Worm (Caenorhabditis elegans): Measurements from ENCODE around the gene Y54F10AR.2.

The Y54F10AR.2 gene

DNA sequence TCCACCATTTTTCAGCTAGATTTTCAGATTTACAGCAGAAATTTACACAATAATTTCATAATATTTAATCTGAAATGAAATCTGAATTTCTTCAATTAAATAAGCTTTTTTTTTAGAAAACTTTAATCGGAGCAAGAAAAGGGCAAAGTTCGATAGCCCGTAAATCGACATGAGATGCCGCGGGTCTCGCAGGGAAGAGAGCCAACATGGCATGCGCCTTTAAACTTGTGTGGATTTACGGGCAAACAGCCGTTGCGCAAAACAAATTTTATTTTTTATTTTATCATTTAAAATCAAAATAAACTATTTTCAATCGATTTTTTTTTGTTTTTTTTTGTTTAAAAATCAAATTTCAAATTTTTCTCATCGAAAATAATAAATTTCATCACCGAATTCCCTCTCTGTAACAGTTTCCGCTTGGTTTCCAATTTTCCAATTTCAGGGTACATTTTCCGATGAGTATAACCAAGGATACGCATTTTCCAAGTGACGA, 42.7 kb downstream of the Y54F10AR.2 start, which contains the start of the genes Y54F10AM.15, rbc-2 and ndua-8 (continued):
- TF ChIP-seq cebp-2 (GFP tag; IDR thresholded peaks at IDR 0.05): no peak
- peak; percentile 47 for TF ChIP-seq unc-130 (GFP tag; optimal IDR thresholded peaks at IDR 0.05)
- peak; percentile 4 for TF ChIP-seq snpc-4 (GFP tag; optimal IDR thresholded peaks at IDR 0.05)
- TF ChIP-seq snpc-4 (tag; optimal IDR thresholded peaks at IDR 0.05): peak in 3 of 4 experiments; percentile 52 to 70 (median 60)
- no peak; the same call in 1 of the 2 replicates for TF ChIP-seq ekl-4 (GFP tag; IDR thresholded peaks at IDR 0.05)
- TF ChIP-seq mcd-1 (GFP tag; IDR thresholded peaks at IDR 0.05): peak; percentile 86
- peak; percentile 88 for TF ChIP-seq madf-6 (GFP tag; IDR thresholded peaks at IDR 0.05)
- TF ChIP-seq zim-3 (tag; optimal IDR thresholded peaks at IDR 0.05): no peak
- TF ChIP-seq mel-28 (tag; optimal IDR thresholded peaks at IDR 0.05; ENCODE audit: borderline replicate concordance): no peak
- no peak; the same call in 1 of the 2 replicates for TF ChIP-seq zfh-2 (GFP tag; conservative IDR thresholded peaks at IDR 0.05)
- no peak for TF ChIP-seq nhr-120 (GFP tag; IDR thresholded peaks at IDR 0.05)
- no peak; the same call in 1 of the 2 replicates for TF ChIP-seq attf-3 (GFP tag; conservative IDR thresholded peaks at IDR 0.05)
- TF ChIP-seq F57C9.4 (tag; optimal IDR thresholded peaks at IDR 0.05): no peak
- no peak for TF ChIP-seq B0035.1 (tag; optimal IDR thresholded peaks at IDR 0.05)
- TF ChIP-seq F37B4.10 (GFP tag; IDR thresholded peaks at IDR 0.05): no peak
- peak; percentile 44; the same call in 1 of the 2 replicates for TF ChIP-seq Y67H2A.10 (GFP tag; conservative IDR thresholded peaks at IDR 0.05)
- TF ChIP-seq B0261.1 (tag; optimal IDR thresholded peaks at IDR 0.05): no peak
- no peak for TF ChIP-seq sdz-38 (tag; optimal IDR thresholded peaks at IDR 0.05)
- TF ChIP-seq nfyb-1 (GFP tag; IDR thresholded peaks at IDR 0.05): peak; percentile 82
- no peak for TF ChIP-seq Y56A3A.18 (GFP tag; IDR thresholded peaks at IDR 0.05)
- TF ChIP-seq bed-2 (GFP tag; IDR thresholded peaks at IDR 0.05): no peak
- TF ChIP-seq hlh-26 (GFP tag; conservative IDR thresholded peaks at IDR 0.05): no peak
- no peak for TF ChIP-seq aptf-3 (GFP tag; IDR thresholded peaks at IDR 0.05)
- no peak for TF ChIP-seq egrh-3 (GFP tag; IDR thresholded peaks at IDR 0.05)
- no peak for TF ChIP-seq F52B5.7 (tag; optimal IDR thresholded peaks at IDR 0.05)
- 0 out of 2 replicates have a peak, but pooled peaks have one; percentile 40 for TF ChIP-seq C17E4.6 (GFP tag; IDR thresholded peaks at IDR 0.05)
- TF ChIP-seq lir-1 (GFP tag; conservative IDR thresholded peaks at IDR 0.05): 0 out of 2 replicates have a peak, but pooled peaks have one; percentile 33
- TF ChIP-seq lin-26 (GFP tag; IDR thresholded peaks at IDR 0.05): no peak
- TF ChIP-seq lsy-27 (tag; optimal IDR thresholded peaks at IDR 0.05; ENCODE audit: borderline replicate concordance, insufficient read depth): no peak
- TF ChIP-seq pha-4 (tag; optimal IDR thresholded peaks at IDR 0.05): no peak
- TF ChIP-seq F10E7.11 (tag; optimal IDR thresholded peaks at IDR 0.05): no peak
- TF ChIP-seq B0019.2 (GFP tag; conservative IDR thresholded peaks at IDR 0.05): peak; percentile 97
- TF ChIP-seq pbrm-1 (GFP tag; IDR thresholded peaks at IDR 0.05): peak; percentile 87
- 0 out of 2 replicates have a peak, but pooled peaks have one; percentile 26 for TF ChIP-seq C06A6.2 (GFP tag; conservative IDR thresholded peaks at IDR 0.05)
- no peak for TF ChIP-seq F39B2.1 (GFP tag; IDR thresholded peaks at IDR 0.05)
- peak; percentile 7 for TF ChIP-seq unc-62 (GFP tag; optimal IDR thresholded peaks at IDR 0.05)
- TF ChIP-seq let-607 (tag; optimal IDR thresholded peaks at IDR 0.05): peak in 1 of 2 experiments; percentile 72
- TF ChIP-seq ceh-40 (GFP tag; IDR thresholded peaks at IDR 0.05): no peak
- peak; percentile 41 for TF ChIP-seq athp-1 (tag; optimal IDR thresholded peaks at IDR 0.05)
- peak in 2 of 3 experiments; percentile 34 to 91 for TF ChIP-seq lin-35 (GFP tag; optimal IDR thresholded peaks at IDR 0.05)
- TF ChIP-seq Y95B8A.8 (GFP tag; IDR thresholded peaks at IDR 0.05): no peak
- peak; percentile 28 for TF ChIP-seq snpc-1.1 (tag; optimal IDR thresholded peaks at IDR 0.05; ENCODE audit: insufficient read depth)
- no peak for TF ChIP-seq gei-17 (GFP tag; optimal IDR thresholded peaks at IDR 0.05)
- TF ChIP-seq dpl-1 (GFP tag; optimal IDR thresholded peaks at IDR 0.05): peak; percentile 62
- no peak for TF ChIP-seq rec-8 (tag; optimal IDR thresholded peaks at IDR 0.05)
- no peak for TF ChIP-seq F55B11.4 (tag; optimal IDR thresholded peaks at IDR 0.05; ENCODE audit: borderline replicate concordance, insufficient read depth)
- TF ChIP-seq mxl-1 (tag; optimal IDR thresholded peaks at IDR 0.05): no peak
- TF ChIP-seq F22D6.2 (tag; optimal IDR thresholded peaks at IDR 0.05): no peak
